Worm (Caenorhabditis elegans) whole organism, L1 larva: ENCODE measurements around the gene mdt-19.
A peak's percentile ranks its signal among the peaks of the same experiment; 100 is the strongest.

ENCODE experiments used
- C04F5.9 ChIP-seq: sonication (generic microtip); optimal IDR thresholded peaks from 2 replicates; lab custom pipeline; 2016; ENCODE audit warnings: missing genetic modification characterization, missing compliant biosample characterization
- ama-1 ChIP-seq: fragments of 150-350 bp; optimal IDR thresholded peaks from 2 replicates; lab custom pipeline; 2014
- blmp-1 ChIP-seq: fragments of 150-350 bp; optimal IDR thresholded peaks from 2 replicates; lab custom pipeline; 2014; ENCODE audit warnings: missing biosample characterization, missing genetic modification characterization
- ceh-88 ChIP-seq: fragments of 200-800 bp; sonication (Bioruptor generic); IDR thresholded peaks from 2 replicates; pipeline ENCODE4 v1.3.6; 2022; ENCODE audit warnings: missing genetic modification characterization, missing compliant biosample characterization
- ceh-90 ChIP-seq: sonication (generic microtip); optimal IDR thresholded peaks from 2 replicates; lab custom pipeline; 2016; ENCODE audit warnings: missing genetic modification characterization, missing compliant biosample characterization
- ces-1 ChIP-seq: fragments of 150-350 bp; optimal IDR thresholded peaks from 2 replicates; lab custom pipeline; 2014; ENCODE audit warnings: missing biosample characterization, missing genetic modification reagents, missing genetic modification characterization
- dpl-1 ChIP-seq, 3 experiments: fragments of 150-350 bp in 2 of 3; sonication (generic microtip) in 1 of 3; optimal IDR thresholded peaks; 2 replicates each; lab custom pipeline; 2014 to 2017; ENCODE audit warnings: missing biosample characterization in 3 of 3, missing genetic modification characterization in 3 of 3, missing genetic modification reagents in 3 of 3
- dsc-1 ChIP-seq: sonication (generic microtip); optimal IDR thresholded peaks from 2 replicates; lab custom pipeline; 2016; ENCODE audit warnings: mild to moderate bottlenecking, missing genetic modification characterization, missing compliant biosample characterization
- efl-1 ChIP-seq, 4 experiments: fragments of 150-350 bp; optimal IDR thresholded peaks in 3 of 4; peaks in 1 of 4; 1 replicate in 1 of 4; 2 replicates in 3 of 4; lab custom pipeline; 2014; ENCODE audit warnings: missing biosample characterization in 2 of 4, missing genetic modification characterization in 2 of 4, missing genetic modification reagents in 2 of 4
- efl-3 ChIP-seq: fragments of 200-800 bp; sonication (Bioruptor generic); optimal IDR thresholded peaks from 2 replicates; lab custom pipeline; 2018; ENCODE audit warnings: mild to moderate bottlenecking, missing genetic modification characterization, missing compliant biosample characterization
- egl-27 ChIP-seq, 2 experiments: fragments of 150-350 bp in 1 of 2; sonication (generic microtip); optimal IDR thresholded peaks; 3 replicates each; lab custom pipeline; 2017 to 2018; ENCODE audit warnings: missing biosample characterization in 2 of 2, missing genetic modification characterization in 2 of 2, missing genetic modification reagents in 2 of 2
- elt-3 ChIP-seq, 6 experiments: fragments of 150-350 bp in 1 of 6; sonication (generic microtip); optimal IDR thresholded peaks; 2 replicates each; lab custom pipeline; 2017 to 2018; ENCODE audit warnings: missing biosample characterization in 6 of 6, missing genetic modification characterization in 6 of 6, inconsistent platforms in 1 of 6
- ets-5 ChIP-seq: fragments of 200-800 bp; sonication (Bioruptor generic); IDR thresholded peaks from 2 replicates; pipeline ENCODE4 v1.3.6; 2022; ENCODE audit warnings: missing genetic modification characterization, missing compliant biosample characterization
- fkh-8 ChIP-seq: sonication (generic microtip); optimal IDR thresholded peaks from 2 replicates; lab custom pipeline; 2016; ENCODE audit warnings: mild to moderate bottlenecking, missing genetic modification characterization, missing compliant biosample characterization
- fos-1 ChIP-seq: fragments of 150-350 bp; optimal IDR thresholded peaks from 2 replicates; lab custom pipeline; 2014; ENCODE audit warnings: missing biosample characterization, missing genetic modification characterization
- grh-1 ChIP-seq: fragments of 200-800 bp; sonication (Bioruptor generic); IDR thresholded peaks from 2 replicates; pipeline ENCODE4 v1.3.6; 2022; ENCODE audit warnings: missing genetic modification reagents, missing genetic modification characterization, missing compliant biosample characterization
- hlh-17 ChIP-seq: fragments of 200-800 bp; sonication (Bioruptor generic); optimal IDR thresholded peaks from 2 replicates; lab custom pipeline; 2018; ENCODE audit warnings: missing genetic modification characterization, mild to moderate bottlenecking, missing compliant biosample characterization, moderate library complexity, borderline replicate concordance
- isw-1 ChIP-seq: fragments of 200-800 bp; sonication (Bioruptor generic); IDR thresholded peaks from 2 replicates; pipeline ENCODE4 v1.3.6; 2022; ENCODE audit warnings: missing genetic modification characterization, missing compliant biosample characterization
- lin-14 ChIP-seq: fragments of 200-800 bp; sonication (Bioruptor generic); optimal IDR thresholded peaks from 2 replicates; lab custom pipeline; 2018; ENCODE audit warnings: mild to moderate bottlenecking, missing genetic modification characterization, moderate library complexity, missing compliant biosample characterization
- lin-15B ChIP-seq: fragments of 150-350 bp; sonication (generic microtip); optimal IDR thresholded peaks from 3 replicates; lab custom pipeline; 2014; ENCODE audit warnings: missing biosample characterization, missing genetic modification characterization
- lin-35 ChIP-seq, 2 experiments: fragments of 150-350 bp; optimal IDR thresholded peaks; 2 replicates each; lab custom pipeline; 2014; ENCODE audit warnings: missing biosample characterization in 2 of 2, missing genetic modification characterization in 2 of 2, missing genetic modification reagents in 2 of 2
- mab-9 ChIP-seq: fragments of 200-800 bp; sonication (Bioruptor generic); IDR thresholded peaks from 2 replicates; pipeline ENCODE4 v1.3.6; 2022; ENCODE audit warnings: missing genetic modification reagents, missing genetic modification characterization, missing compliant biosample characterization
- mef-2 ChIP-seq: fragments of 150-350 bp; optimal IDR thresholded peaks from 2 replicates; lab custom pipeline; 2014; ENCODE audit warnings: missing biosample characterization, missing genetic modification characterization
- nhr-11 ChIP-seq: fragments of 150-350 bp; optimal IDR thresholded peaks from 2 replicates; lab custom pipeline; 2014; ENCODE audit warnings: missing biosample characterization, missing genetic modification characterization
- nhr-20 ChIP-seq: sonication (generic microtip); optimal IDR thresholded peaks from 2 replicates; lab custom pipeline; 2016; ENCODE audit warnings: mild to moderate bottlenecking, missing genetic modification characterization, missing compliant biosample characterization
- nhr-28 ChIP-seq: fragments of 150-350 bp; optimal IDR thresholded peaks from 2 replicates; lab custom pipeline; 2014; ENCODE audit warnings: missing biosample characterization, missing genetic modification characterization
- nhr-71 ChIP-seq: sonication (generic microtip); optimal IDR thresholded peaks from 2 replicates; lab custom pipeline; 2016; ENCODE audit warnings: mild to moderate bottlenecking, missing genetic modification characterization, moderate library complexity, missing compliant biosample characterization
- nhr-76 ChIP-seq: sonication (generic microtip); optimal IDR thresholded peaks from 2 replicates; lab custom pipeline; 2017; ENCODE audit warnings: missing biosample characterization, missing genetic modification characterization
- nhr-77 ChIP-seq: fragments of 150-350 bp; optimal IDR thresholded peaks from 2 replicates; lab custom pipeline; 2014; ENCODE audit warnings: missing biosample characterization, missing genetic modification characterization
- nhr-84 ChIP-seq: sonication (generic microtip); optimal IDR thresholded peaks from 2 replicates; lab custom pipeline; 2017; ENCODE audit warnings: missing biosample characterization, missing genetic modification characterization
- nhr-85 ChIP-seq: sonication (generic microtip); peaks from one replicate; lab custom pipeline; 2016; ENCODE audit warnings: missing genetic modification characterization, inconsistent platforms, missing compliant biosample characterization
- nhr-90 ChIP-seq: sonication (generic microtip); optimal IDR thresholded peaks from 2 replicates; lab custom pipeline; 2016; ENCODE audit warnings: mild to moderate bottlenecking, missing genetic modification characterization, missing compliant biosample characterization; ENCODE audit not compliant: poor library complexity
- snpc-4 ChIP-seq: fragments of 150-350 bp; optimal IDR thresholded peaks from 2 replicates; lab custom pipeline; 2014; ENCODE audit warnings: missing biosample characterization, missing genetic modification characterization
- snu-23 ChIP-seq: sonication (generic microtip); optimal IDR thresholded peaks from 2 replicates; lab custom pipeline; 2016; ENCODE audit warnings: missing genetic modification characterization, missing compliant biosample characterization
- sptf-1 ChIP-seq: fragments of 150-350 bp; optimal IDR thresholded peaks from 2 replicates; lab custom pipeline; 2014; ENCODE audit warnings: missing biosample characterization, missing genetic modification characterization
- swsn-7 ChIP-seq: sonication (generic microtip); optimal IDR thresholded peaks from 2 replicates; lab custom pipeline; 2016; ENCODE audit warnings: missing genetic modification characterization, missing compliant biosample characterization
- tbx-2 ChIP-seq: sonication (generic microtip); optimal IDR thresholded peaks from 2 replicates; lab custom pipeline; 2016; ENCODE audit warnings: missing genetic modification characterization, missing compliant biosample characterization
- tlp-1 ChIP-seq: fragments of 150-350 bp; optimal IDR thresholded peaks from 2 replicates; lab custom pipeline; 2014; ENCODE audit warnings: missing biosample characterization, missing genetic modification characterization
- unc-130 ChIP-seq: fragments of 150-350 bp; optimal IDR thresholded peaks from 2 replicates; lab custom pipeline; 2017; ENCODE audit warnings: missing biosample characterization, missing genetic modification characterization, inconsistent platforms
- unc-62 ChIP-seq: fragments of 150-350 bp; optimal IDR thresholded peaks from 2 replicates; lab custom pipeline; 2014; ENCODE audit warnings: missing biosample characterization, missing genetic modification reagents, missing genetic modification characterization
- unc-86 ChIP-seq: sonication (generic microtip); optimal IDR thresholded peaks from 2 replicates; lab custom pipeline; 2016; ENCODE audit warnings: missing genetic modification characterization, missing compliant biosample characterization
- unc-98 ChIP-seq: fragments of 200-800 bp; sonication (Bioruptor generic); IDR thresholded peaks from 2 replicates; pipeline ENCODE4 v1.3.6; 2022; ENCODE audit warnings: missing genetic modification characterization, missing compliant biosample characterization
- xbp-1 ChIP-seq: sonication (generic microtip); optimal IDR thresholded peaks from 2 replicates; lab custom pipeline; 2016; ENCODE audit warnings: missing genetic modification characterization, missing compliant biosample characterization
- zag-1 ChIP-seq: fragments of 150-350 bp; optimal IDR thresholded peaks from 2 replicates; lab custom pipeline; 2014; ENCODE audit warnings: missing biosample characterization, missing genetic modification characterization
- ztf-11 ChIP-seq, 2 experiments: sonication (generic microtip); optimal IDR thresholded peaks; 2 replicates each; lab custom pipeline; 2016 to 2017; ENCODE audit warnings: missing genetic modification characterization in 2 of 2, missing biosample characterization in 1 of 2, missing compliant biosample characterization in 1 of 2

mdt-19 gene

DNA sequence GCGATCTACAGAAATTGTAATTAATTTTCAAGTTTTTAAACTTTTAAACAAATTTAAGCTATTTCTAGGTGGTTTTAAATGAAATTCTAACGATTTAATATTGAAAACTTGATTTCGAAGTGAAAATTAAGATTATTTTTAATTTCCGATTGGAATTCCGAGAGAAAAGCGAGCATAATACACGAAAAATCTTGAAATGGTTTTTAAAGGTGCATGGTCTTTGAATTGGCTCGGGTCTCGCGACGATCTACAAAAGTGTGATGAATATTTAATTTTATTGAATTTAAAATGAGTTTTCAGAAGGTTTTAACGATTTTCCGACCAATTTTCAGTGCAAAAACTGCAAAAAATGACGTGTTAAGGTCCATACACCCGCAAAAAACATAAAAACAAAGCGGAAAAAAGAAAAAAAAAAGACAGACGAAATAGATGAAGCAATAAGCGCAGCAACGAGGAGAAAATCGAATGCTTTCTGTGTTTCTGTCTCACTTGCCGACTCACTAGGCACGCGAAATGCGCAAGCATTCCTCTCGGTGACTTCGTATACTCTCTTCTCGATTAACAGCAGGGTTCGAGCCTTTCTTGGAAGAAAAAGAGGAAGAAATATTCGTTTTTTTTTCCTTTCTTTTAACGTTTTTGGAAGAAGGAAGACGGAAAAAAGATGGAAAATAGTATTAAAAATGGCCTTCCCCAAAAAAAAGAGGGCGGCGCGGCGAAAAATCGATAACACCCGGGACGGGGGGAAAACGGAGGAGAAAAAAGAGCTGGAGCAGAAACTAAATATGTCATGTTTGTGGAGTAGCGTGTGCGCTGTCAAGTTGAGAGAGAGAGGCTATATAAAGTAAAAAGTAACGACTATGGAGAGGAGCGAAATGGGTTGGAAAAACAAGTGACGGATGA is 21.2 kb upstream of the mdt-19 start (continued):
- TF ChIP-seq nhr-71 (tag; lab: Kevin White, UChicago): peak; percentile 67
- TF ChIP-seq fos-1: no peak
- TF ChIP-seq nhr-85 (tag; lab: Kevin White, UChicago): peak; percentile 58
- TF ChIP-seq elt-3 (tag; optimal IDR thresholded peaks at IDR 0.05; lab: Kevin White, UChicago): no peak
- TF ChIP-seq nhr-90 (tag; lab: Kevin White, UChicago): no peak
- TF ChIP-seq ceh-90 (tag; lab: Kevin White, UChicago): no peak
- no peak for TF ChIP-seq C04F5.9 (tag; lab: Kevin White, UChicago)
- no peak for TF ChIP-seq egl-27 (tag; optimal IDR thresholded peaks at IDR 0.05; lab: Kevin White, UChicago)
- TF ChIP-seq tlp-1 (tag; lab: Kevin White, UChicago): no peak
- no peak for TF ChIP-seq grh-1 (GFP tag; lab: Robert Waterston, UW)
- peak; percentile 32 for TF ChIP-seq swsn-7 (tag; lab: Kevin White, UChicago)
- TF ChIP-seq lin-14 (GFP tag; lab: Kevin White, UChicago): peak; percentile 88
- peak in 2 of 3 experiments; percentile 57 to 66 for TF ChIP-seq dpl-1 (GFP tag; optimal IDR thresholded peaks at IDR 0.05; lab: Kevin White, UChicago)
- peak; percentile 26 for TF ChIP-seq xbp-1 (tag; lab: Kevin White, UChicago)
- no peak for TF ChIP-seq unc-62 (GFP tag; lab: Kevin White, UChicago)
- no peak for TF ChIP-seq unc-98 (GFP tag; lab: Robert Waterston, UW)
- peak; percentile 39 for TF ChIP-seq nhr-77 (tag; lab: Kevin White, UChicago)
- TF ChIP-seq blmp-1 (tag; lab: Kevin White, UChicago): peak; percentile 54
- TF ChIP-seq fkh-8 (tag; lab: Kevin White, UChicago): peak; percentile 60
- peak; percentile 64 for TF ChIP-seq snu-23
- no peak for TF ChIP-seq nhr-11 (tag; lab: Kevin White, UChicago)
- TF ChIP-seq mab-9 (GFP tag; lab: Robert Waterston, UW): no peak
- TF ChIP-seq unc-130: peak; percentile 1
- TF ChIP-seq efl-1 (optimal IDR thresholded peaks at IDR 0.05; lab: Kevin White, UChicago): peak; percentile 60 to 68
- TF ChIP-seq efl-1 (GFP tag; optimal IDR thresholded peaks at IDR 0.05 in 1 of 2; lab: Kevin White, UChicago): peak; percentile 32 to 95
- no peak for TF ChIP-seq ceh-88

- TF ChIP-seq mef-2 (tag; lab: Kevin White, UChicago) (no peak), swsn-7 (tag; lab: Kevin White, UChicago) (no peak), nhr-76 (no peak), isw-1 (GFP tag; lab: Robert Waterston, UW) (no peak), lin-15B (tag; lab: Kevin White, UChicago) (no peak), efl-1 (optimal IDR thresholded peaks at IDR 0.05; lab: Kevin White, UChicago) (no peak), efl-1 (GFP tag; optimal IDR thresholded peaks at IDR 0.05 in 1 of 2; lab: Kevin White, UChicago) (no peak), ets-5 (GFP tag; lab: Robert Waterston, UW) (no peak), lin-14 (GFP tag; lab: Kevin White, UChicago) (no peak), unc-86 (tag; lab: Kevin White, UChicago) (no peak), dsc-1 (tag; lab: Kevin White, UChicago) (no peak), fkh-8 (tag; lab: Kevin White, UChicago) (no peak), ceh-90 (tag; lab: Kevin White, UChicago) (no peak), xbp-1 (tag; lab: Kevin White, UChicago) (no peak)
Observed at ce11 chrIII:2577982-2578381, 19.9 kb upstream of the mdt-19 start.

- TF ChIP-seq ztf-11 (tag; optimal IDR thresholded peaks at IDR 0.05; lab: Kevin White, UChicago) (no peak), nhr-90 (tag; lab: Kevin White, UChicago) (no peak), efl-3 (GFP tag; lab: Kevin White, UChicago) (no peak), snu-23 (peak; percentile 76), lin-35 (GFP tag; optimal IDR thresholded peaks at IDR 0.05; lab: Kevin White, UChicago) (peak; percentile 49 to 66), nhr-28 (tag; lab: Kevin White, UChicago) (no peak), nhr-77 (tag; lab: Kevin White, UChicago) (no peak), snpc-4 (tag; lab: Kevin White, UChicago) (no peak), elt-3 (tag; optimal IDR thresholded peaks at IDR 0.05; lab: Kevin White, UChicago) (peak in 1 of 6 experiments; percentile 28), ets-5 (GFP tag; lab: Robert Waterston, UW) (no peak), C04F5.9 (tag; lab: Kevin White, UChicago) (no peak), unc-98 (GFP tag; lab: Robert Waterston, UW) (no peak), lin-15B (tag; lab: Kevin White, UChicago) (no peak), nhr-85 (tag; lab: Kevin White, UChicago) (peak; percentile 69), zag-1 (tag; lab: Kevin White, UChicago) (no peak), hlh-17 (GFP tag; lab: Kevin White, UChicago) (no peak), nhr-20 (tag; lab: Kevin White, UChicago) (peak; percentile 28), nhr-84 (tag; lab: Kevin White, UChicago) (no peak), ceh-88 (no peak), ces-1 (GFP tag; lab: Kevin White, UChicago) (no peak), lin-14 (GFP tag; lab: Kevin White, UChicago) (peak; percentile 83), nhr-76 (no peak), sptf-1 (tag; lab: Kevin White, UChicago) (no peak), ama-1 (lab: Kevin White, UChicago) (no peak), tbx-2 (tag; lab: Kevin White, UChicago) (peak; percentile 62)
Observed at ce11 chrIII:2578563-2578962, 19.3 kb upstream of the mdt-19 start.
